Fruit fly (Drosophila melanogaster) ovary, adult (tissue): ENCODE results near the gene CG6106.
A peak's percentile ranks its signal among the peaks of the same experiment; 100 is the strongest.

Experiments used
- CG17801 ChIP-seq: fragments of 200-800 bp; optimal IDR thresholded peaks from 2 replicates; lab custom pipeline; 2019; ENCODE audit warnings: missing biosample characterization, mild to moderate bottlenecking, missing genetic modification characterization, moderate library complexity; ENCODE audit not compliant: partially characterized antibody

Gene CG6106

dm6 chrX:18364999-18365398, 6.3 kb downstream of the CG6106 start:
- TF ChIP-seq CG17801 = no peak

dm6 chrX:18366033-18366850, 7.6 kb downstream of the CG6106 start, which contains the start of gene CrebB:
Gene CrebB (plus strand): TSS chrX:18366357.
- no peak for TF ChIP-seq CG17801

- peak; percentile 94 for TF ChIP-seq CG17801
These were observed 8.4 kb downstream of the CG6106 start for dm6 chrX:18366851-18367649.

dm6 chrX:18367806-18368643, 9.3 kb downstream of the CG6106 start:
- no peak for TF ChIP-seq CG17801

- peak; percentile 30 for TF ChIP-seq CG17801
These were observed 9.9 kb downstream of the CG6106 start for dm6 chrX:18368644-18368998.

- TF ChIP-seq CG17801 = no peak
These were observed 11.1 kb downstream of the CG6106 start for dm6 chrX:18369767-18370166.

- TF ChIP-seq CG17801 = peak; percentile 79
These were observed 12.4 kb downstream of the CG6106 start for dm6 chrX:18370775-18371735.

dm6 chrX:18374421-18374935, 15.8 kb downstream of the CG6106 start:
- no peak for TF ChIP-seq CG17801

dm6 chrX:18379791-18380190, 21.1 kb downstream of the CG6106 start, which contains the start of the genes por and CG6179:
Gene por (minus strand): TSS chrX:18379854.
Gene CG6179 (plus strand): TSS chrX:18380082.
- no peak for TF ChIP-seq CG17801

- TF ChIP-seq CG17801 = no peak
These were observed 26.4 kb downstream of the CG6106 start, which contains the start of gene betaCOP for dm6 chrX:18385056-18385455. Gene betaCOP (minus strand): TSS chrX:18385242.

- TF ChIP-seq CG17801 = no peak
These were observed 27.1 kb downstream of the CG6106 start for dm6 chrX:18385801-18386200.

dm6 chrX:18386784-18387183, 28.1 kb downstream of the CG6106 start, which contains the start of gene Tsf1:
Gene Tsf1 (plus strand): TSS chrX:18387084.
- no peak for TF ChIP-seq CG17801

- TF ChIP-seq CG17801 = no peak
These were observed 36.5 kb downstream of the CG6106 start for dm6 chrX:18395157-18395556.

dm6 chrX:18399965-18400364, 41.3 kb downstream of the CG6106 start, which contains the start of gene CG34328:
Gene CG34328 (minus strand): TSS chrX:18400065.
- no peak for TF ChIP-seq CG17801

- no peak for TF ChIP-seq CG17801
These were observed 43.9 kb downstream of the CG6106 start for dm6 chrX:18402564-18402963.
